Worm (Caenorhabditis elegans) whole organism, L3 larva: ENCODE results near the gene Y55F3BL.4.

ENCODE experiments used
- R02D3.7 ChIP-seq: fragments of 150-350 bp; optimal IDR thresholded peaks from 2 replicates; lab custom pipeline; 2014; ENCODE audit warnings: missing biosample characterization, missing genetic modification characterization
- aly-2 ChIP-seq: fragments of 150-350 bp; optimal IDR thresholded peaks from 2 replicates; lab custom pipeline; 2014; ENCODE audit warnings: missing biosample characterization, missing genetic modification characterization
- ama-1 ChIP-seq: fragments of 150-350 bp; optimal IDR thresholded peaks from 2 replicates; lab custom pipeline; 2018
- ceh-9 ChIP-seq: sonication (generic microtip); optimal IDR thresholded peaks from 2 replicates; lab custom pipeline; 2018; ENCODE audit warnings: missing biosample characterization, missing genetic modification characterization
- fos-1 ChIP-seq: fragments of 150-350 bp; optimal IDR thresholded peaks from 2 replicates; lab custom pipeline; 2014; ENCODE audit warnings: missing biosample characterization, missing genetic modification characterization
- mdl-1 ChIP-seq: fragments of 150-350 bp; optimal IDR thresholded peaks from 2 replicates; lab custom pipeline; 2014; ENCODE audit warnings: missing biosample characterization, missing genetic modification characterization
- nhr-25 ChIP-seq: sonication (generic microtip); optimal IDR thresholded peaks from 2 replicates; lab custom pipeline; 2017; ENCODE audit warnings: missing biosample characterization, missing genetic modification characterization
- nhr-76 ChIP-seq: fragments of 150-350 bp; sonication (generic microtip); optimal IDR thresholded peaks from 5 replicates; lab custom pipeline; 2014; ENCODE audit warnings: missing biosample characterization, missing genetic modification characterization
- nhr-77 ChIP-seq: fragments of 150-350 bp; optimal IDR thresholded peaks from 2 replicates; lab custom pipeline; 2014; ENCODE audit warnings: missing biosample characterization, missing genetic modification characterization
- sea-2 ChIP-seq: fragments of 150-350 bp; sonication (generic microtip); optimal IDR thresholded peaks from 4 replicates; lab custom pipeline; 2014; ENCODE audit warnings: missing biosample characterization, missing genetic modification reagents, missing genetic modification characterization
- snpc-4 ChIP-seq: fragments of 150-350 bp; optimal IDR thresholded peaks from 2 replicates; lab custom pipeline; 2014; ENCODE audit warnings: missing biosample characterization, missing genetic modification characterization
- unc-39 ChIP-seq: sonication (generic microtip); optimal IDR thresholded peaks from 4 replicates; lab custom pipeline; 2017; ENCODE audit warnings: missing biosample characterization, missing genetic modification characterization
- unc-62 ChIP-seq: fragments of 150-350 bp; sonication (generic microtip); optimal IDR thresholded peaks from 4 replicates; lab custom pipeline; 2014; ENCODE audit warnings: missing biosample characterization, missing genetic modification reagents, missing genetic modification characterization
- ztf-4 ChIP-seq: fragments of 150-350 bp; optimal IDR thresholded peaks from 2 replicates; lab custom pipeline; 2014; ENCODE audit warnings: missing biosample characterization, missing genetic modification characterization

- TF ChIP-seq mdl-1: no peak
- no peak for TF ChIP-seq nhr-76 (tag; lab: Kevin White, UChicago)
- TF ChIP-seq snpc-4 (tag; lab: Kevin White, UChicago): no peak
- no peak for TF ChIP-seq sea-2 (GFP tag; lab: Kevin White, UChicago)
- no peak for TF ChIP-seq ama-1 (lab: Kevin White, UChicago)
- TF ChIP-seq unc-62: no peak
- TF ChIP-seq aly-2 (tag; lab: Kevin White, UChicago): no peak
- no peak for TF ChIP-seq nhr-77 (tag; lab: Kevin White, UChicago)
- no peak for TF ChIP-seq unc-39 (tag; lab: Kevin White, UChicago)
- TF ChIP-seq nhr-25 (tag; lab: Kevin White, UChicago): no peak
- no peak for TF ChIP-seq ceh-9 (tag; lab: Kevin White, UChicago)
- TF ChIP-seq fos-1 (tag; lab: Kevin White, UChicago): no peak
- no peak for TF ChIP-seq ztf-4 (tag; lab: Kevin White, UChicago)
- TF ChIP-seq R02D3.7 (tag; lab: Kevin White, UChicago): no peak
Measured at ce11 chrIV:795383-795872, 9.5 kb upstream of the Y55F3BL.4 start, which contains the start of gene skr-18.
